Fruit fly (Drosophila melanogaster): ENCODE results near the gene Rai1.

Rai1 gene

dm6 chrX:16791058-16791457 is 12.1 kb downstream of the Rai1 start, which contains the start of gene Rrp45:
TSS of gene Rrp45 (minus strand) at chrX:16791266.
- no peak for TF ChIP-seq noc (tag; optimal IDR thresholded peaks at IDR 0.05)

dm6 chrX:16787416-16787900 is 15.7 kb downstream of the Rai1 start:
- peak; percentile 9 for TF ChIP-seq noc (tag; optimal IDR thresholded peaks at IDR 0.05)

- TF ChIP-seq noc (tag; optimal IDR thresholded peaks at IDR 0.05), result no peak
Measured at dm6 chrX:16786860-16787415, 16.2 kb downstream of the Rai1 start, which contains the start of the genes CG9609 and Sap30. TSS of gene CG9609 (minus strand) at chrX:16787008. TSS of gene Sap30 (plus strand) at chrX:16787283.

- TF ChIP-seq noc (tag; optimal IDR thresholded peaks at IDR 0.05), result no peak
Measured at dm6 chrX:16783743-16784142, 19.4 kb downstream of the Rai1 start, which contains the start of gene mRpL22. TSS of gene mRpL22 (plus strand) at chrX:16783933.

dm6 chrX:16783141-16783715 is 19.9 kb downstream of the Rai1 start, which contains the start of gene if:
TSS of gene if (minus strand) at chrX:16783434.
- TF ChIP-seq noc (tag; optimal IDR thresholded peaks at IDR 0.05), result no peak

- peak; percentile 46 for TF ChIP-seq noc (tag; optimal IDR thresholded peaks at IDR 0.05)
Measured at dm6 chrX:16782175-16782916, 20.8 kb downstream of the Rai1 start.

dm6 chrX:16781055-16781454 is 22.1 kb downstream of the Rai1 start:
- peak; percentile 33 for TF ChIP-seq noc (tag; optimal IDR thresholded peaks at IDR 0.05)

- TF ChIP-seq noc (tag; optimal IDR thresholded peaks at IDR 0.05), result no peak
Measured at dm6 chrX:16780244-16780643, 22.9 kb downstream of the Rai1 start.

- TF ChIP-seq noc (tag; optimal IDR thresholded peaks at IDR 0.05), result peak; percentile 4
Measured at dm6 chrX:16778138-16778672, 24.9 kb downstream of the Rai1 start.

- no peak for TF ChIP-seq noc (tag; optimal IDR thresholded peaks at IDR 0.05)
Measured at dm6 chrX:16775083-16775482, 28.1 kb downstream of the Rai1 start.

- no peak for TF ChIP-seq noc (tag; optimal IDR thresholded peaks at IDR 0.05)
Measured at dm6 chrX:16774201-16775061, 28.7 kb downstream of the Rai1 start.

- TF ChIP-seq noc (tag; optimal IDR thresholded peaks at IDR 0.05), result no peak
Measured at dm6 chrX:16772882-16773827, 30.0 kb downstream of the Rai1 start.

- TF ChIP-seq noc (tag; optimal IDR thresholded peaks at IDR 0.05), result no peak
Measured at dm6 chrX:16768770-16769169, 34.4 kb downstream of the Rai1 start.

dm6 chrX:16766868-16767431 is 36.2 kb downstream of the Rai1 start:
- TF ChIP-seq noc (tag; optimal IDR thresholded peaks at IDR 0.05), result no peak

All from whole organism, larva.